Worm (Caenorhabditis elegans) whole organism, L4 larva: ENCODE measurements around the gene F52H2.3.
A peak's percentile ranks its signal among the peaks of the same experiment; 100 is the strongest.

Experiments used
- F10B5.3 ChIP-seq: sonication (generic microtip); optimal IDR thresholded peaks from 2 replicates; lab custom pipeline; 2016; ENCODE audit warnings: mild to moderate bottlenecking, missing genetic modification characterization, missing compliant biosample characterization
- T20F7.1 ChIP-seq: fragments of 200-800 bp; sonication (Bioruptor generic); optimal IDR thresholded peaks from 2 replicates; lab custom pipeline; 2018; ENCODE audit warnings: mild to moderate bottlenecking, missing genetic modification characterization, missing compliant biosample characterization
- T26A8.4 ChIP-seq: fragments of 200-800 bp; sonication (Bioruptor generic); IDR thresholded peaks from 2 replicates; pipeline ENCODE4 v1.3.6; 2022; ENCODE audit warnings: missing genetic modification characterization, missing compliant biosample characterization
- Y105C5A.15 ChIP-seq: fragments of 200-800 bp; sonication (Bioruptor generic); IDR thresholded peaks from 2 replicates; pipeline ENCODE4 v1.3.6; 2022; ENCODE audit warnings: missing genetic modification characterization, missing compliant biosample characterization
- Y5F2A.4 ChIP-seq: fragments of 200-800 bp; sonication (Bioruptor generic); optimal IDR thresholded peaks from 2 replicates; lab custom pipeline; 2018; ENCODE audit warnings: mild to moderate bottlenecking, missing genetic modification characterization, missing compliant biosample characterization
- Y75B8A.6 ChIP-seq: fragments of 200-800 bp; sonication (Bioruptor generic); IDR thresholded peaks from 2 replicates; pipeline ENCODE4 v1.3.6; 2022; ENCODE audit warnings: missing genetic modification reagents, missing genetic modification characterization, missing compliant biosample characterization
- aha-1 ChIP-seq: fragments of 150-350 bp; peaks from one replicate; lab custom pipeline; 2014; ENCODE audit warnings: missing biosample characterization, missing genetic modification characterization
- aly-2 ChIP-seq: sonication (generic microtip); optimal IDR thresholded peaks from 2 replicates; lab custom pipeline; 2018; ENCODE audit warnings: missing biosample characterization, missing genetic modification characterization
- ceh-20 ChIP-seq: fragments of 200-800 bp; sonication (Bioruptor generic); IDR thresholded peaks from 2 replicates; pipeline ENCODE4 v1.3.6; 2022; ENCODE audit warnings: missing genetic modification reagents, missing genetic modification characterization, missing compliant biosample characterization
- cey-2 ChIP-seq: sonication (generic microtip); optimal IDR thresholded peaks from 3 replicates; lab custom pipeline; 2017; ENCODE audit warnings: missing genetic modification characterization, mild to moderate bottlenecking, missing compliant biosample characterization, antibody characterized with exemption, borderline replicate concordance; ENCODE audit not compliant: insufficient read depth
- daf-16 ChIP-seq, 3 experiments: sonication (generic microtip); optimal IDR thresholded peaks; 2 replicates each; lab custom pipeline; 2016 to 2017; ENCODE audit warnings: missing genetic modification characterization in 3 of 3, missing genetic modification reagents in 3 of 3, mild to moderate bottlenecking in 2 of 3, missing compliant biosample characterization in 2 of 3, missing biosample characterization in 1 of 3, moderate library complexity in 1 of 3
- daf-8 ChIP-seq: fragments of 200-800 bp; sonication (Bioruptor generic); IDR thresholded peaks from 2 replicates; pipeline ENCODE4 v1.3.6; 2022; ENCODE audit warnings: missing genetic modification characterization, missing compliant biosample characterization
- dmd-6 ChIP-seq: fragments of 200-800 bp; sonication (Bioruptor generic); IDR thresholded peaks from 2 replicates; pipeline ENCODE4 v1.3.6; 2022; ENCODE audit warnings: missing genetic modification reagents, missing genetic modification characterization, missing compliant biosample characterization
- dmd-9 ChIP-seq: fragments of 200-800 bp; sonication (Bioruptor generic); IDR thresholded peaks from 2 replicates; pipeline ENCODE4 v1.3.6; 2022; ENCODE audit warnings: missing genetic modification reagents, missing genetic modification characterization, missing compliant biosample characterization
- dpl-1 ChIP-seq: fragments of 150-350 bp; optimal IDR thresholded peaks from 2 replicates; lab custom pipeline; 2014; ENCODE audit warnings: missing biosample characterization, missing genetic modification reagents, missing genetic modification characterization
- duxl-1 ChIP-seq: sonication (generic microtip); optimal IDR thresholded peaks from 2 replicates; lab custom pipeline; 2016; ENCODE audit warnings: mild to moderate bottlenecking, missing genetic modification characterization, moderate library complexity, missing compliant biosample characterization; ENCODE audit not compliant: poor library complexity
- dve-1 ChIP-seq: sonication (generic microtip); optimal IDR thresholded peaks from 2 replicates; lab custom pipeline; 2017; ENCODE audit warnings: antibody characterized with exemption, mild to moderate bottlenecking, missing genetic modification characterization, missing compliant biosample characterization; ENCODE audit not compliant: insufficient read depth
- gei-8 ChIP-seq: fragments of 200-800 bp; sonication (Bioruptor generic); optimal IDR thresholded peaks from 2 replicates; lab custom pipeline; 2018; ENCODE audit warnings: mild to moderate bottlenecking, missing genetic modification characterization, missing compliant biosample characterization
- hif-1 ChIP-seq, 2 experiments: sonication (generic microtip); optimal IDR thresholded peaks; 2 replicates each; lab custom pipeline; 2016 to 2017; ENCODE audit warnings: missing compliant biosample characterization in 2 of 2, missing genetic modification characterization in 2 of 2, missing genetic modification reagents in 2 of 2, missing genotype in 2 of 2, mild to moderate bottlenecking in 1 of 2
- hlh-11 ChIP-seq: fragments of 200-800 bp; sonication (Bioruptor generic); optimal IDR thresholded peaks from 2 replicates; lab custom pipeline; 2018; ENCODE audit warnings: mild to moderate bottlenecking, missing genetic modification characterization, missing compliant biosample characterization
- hlh-30 ChIP-seq: sonication (generic microtip); optimal IDR thresholded peaks from 2 replicates; lab custom pipeline; 2017; ENCODE audit warnings: antibody characterized with exemption, mild to moderate bottlenecking, missing genetic modification characterization, missing compliant biosample characterization; ENCODE audit not compliant: insufficient read depth
- hmg-1.1 ChIP-seq: fragments of 200-800 bp; sonication (Bioruptor generic); IDR thresholded peaks from 2 replicates; pipeline ENCODE4 v1.3.6; 2022; ENCODE audit warnings: missing genetic modification reagents, missing genetic modification characterization, missing compliant biosample characterization
- lim-7 ChIP-seq: fragments of 200-800 bp; sonication (Bioruptor generic); IDR thresholded peaks from 2 replicates; pipeline ENCODE4 v1.3.6; 2022; ENCODE audit warnings: missing genetic modification characterization, missing compliant biosample characterization
- lin-29 ChIP-seq: fragments of 200-800 bp; sonication (Bioruptor generic); IDR thresholded peaks from 2 replicates; pipeline ENCODE4 v1.3.6; 2022; ENCODE audit warnings: missing genetic modification reagents, missing genetic modification characterization, missing compliant biosample characterization
- lin-39 ChIP-seq: fragments of 150-350 bp; optimal IDR thresholded peaks from 2 replicates; lab custom pipeline; 2014; ENCODE audit warnings: missing biosample characterization, missing genetic modification reagents, missing genetic modification characterization
- lir-3 ChIP-seq: sonication (generic microtip); optimal IDR thresholded peaks from 2 replicates; lab custom pipeline; 2016; ENCODE audit warnings: mild to moderate bottlenecking, missing genetic modification characterization, missing compliant biosample characterization
- lsy-2 ChIP-seq, 2 experiments: fragments of 150-350 bp in 1 of 2; sonication (generic microtip) in 1 of 2; optimal IDR thresholded peaks; 2 replicates each; lab custom pipeline; 2014 to 2017; ENCODE audit warnings: missing biosample characterization in 2 of 2, missing genetic modification characterization in 2 of 2
- mep-1 ChIP-seq: fragments of 150-350 bp; sonication (generic microtip); optimal IDR thresholded peaks from 3 replicates; lab custom pipeline; 2014; ENCODE audit warnings: missing biosample characterization, missing genetic modification characterization
- mes-2 ChIP-seq: sonication (generic microtip); optimal IDR thresholded peaks from 2 replicates; lab custom pipeline; 2016; ENCODE audit warnings: missing genotype, mild to moderate bottlenecking, missing genetic modification characterization, missing compliant biosample characterization; ENCODE audit not compliant: poor library complexity, severe bottlenecking
- mxl-2 ChIP-seq: fragments of 200-800 bp; sonication (Bioruptor generic); conservative IDR thresholded peaks from 2 replicates; pipeline ENCODE4 v1.3.6; 2022; ENCODE audit warnings: missing genetic modification reagents, missing genetic modification characterization, missing compliant biosample characterization
- nhr-11 ChIP-seq: fragments of 150-350 bp; optimal IDR thresholded peaks from 2 replicates; lab custom pipeline; 2014; ENCODE audit warnings: missing biosample characterization, missing genetic modification characterization
- nhr-237 ChIP-seq: sonication (generic microtip); optimal IDR thresholded peaks from 2 replicates; lab custom pipeline; 2017; ENCODE audit warnings: missing biosample characterization, missing genetic modification characterization
- nhr-25 ChIP-seq: sonication (generic microtip); optimal IDR thresholded peaks from 2 replicates; lab custom pipeline; 2017; ENCODE audit warnings: missing genetic modification characterization, mild to moderate bottlenecking, missing compliant biosample characterization, antibody characterized with exemption, moderate library complexity, borderline replicate concordance; ENCODE audit not compliant: insufficient read depth
- nhr-48 ChIP-seq: sonication (generic microtip); optimal IDR thresholded peaks from 2 replicates; lab custom pipeline; 2016; ENCODE audit warnings: mild to moderate bottlenecking, missing genetic modification characterization, missing compliant biosample characterization
- nhr-77 ChIP-seq: fragments of 150-350 bp; optimal IDR thresholded peaks from 2 replicates; lab custom pipeline; 2014; ENCODE audit warnings: missing biosample characterization, missing genetic modification characterization
- pqm-1 ChIP-seq: sonication (generic microtip); optimal IDR thresholded peaks from 2 replicates; lab custom pipeline; 2017; ENCODE audit warnings: missing biosample characterization, missing genetic modification characterization
- rbr-2 ChIP-seq: sonication (generic microtip); optimal IDR thresholded peaks from 2 replicates; lab custom pipeline; 2016; ENCODE audit warnings: missing genotype, missing genetic modification characterization, missing compliant biosample characterization
- saeg-2 ChIP-seq: fragments of 200-800 bp; sonication (Bioruptor generic); IDR thresholded peaks from 2 replicates; pipeline ENCODE4 v1.3.6; 2022; ENCODE audit warnings: missing genetic modification reagents, missing genetic modification characterization, missing compliant biosample characterization
- sdz-12 ChIP-seq: fragments of 200-800 bp; sonication (Bioruptor generic); optimal IDR thresholded peaks from 2 replicates; lab custom pipeline; 2018; ENCODE audit warnings: mild to moderate bottlenecking, missing genetic modification characterization, missing compliant biosample characterization
- set-16 ChIP-seq: fragments of 200-800 bp; sonication (Bioruptor generic); IDR thresholded peaks from 2 replicates; pipeline ENCODE4 v1.3.6; 2022; ENCODE audit warnings: missing genetic modification reagents, missing genetic modification characterization, missing compliant biosample characterization
- snpc-1.2 ChIP-seq: fragments of 200-800 bp; sonication (Bioruptor generic); IDR thresholded peaks from 2 replicates; pipeline ENCODE4 v1.3.6; 2022; ENCODE audit warnings: missing genetic modification reagents, missing genetic modification characterization, missing compliant biosample characterization
- spr-1 ChIP-seq: sonication (generic microtip); optimal IDR thresholded peaks from 2 replicates; lab custom pipeline; 2016; ENCODE audit warnings: mild to moderate bottlenecking, missing genetic modification characterization, missing compliant biosample characterization
- spr-3 ChIP-seq: fragments of 200-800 bp; sonication (Bioruptor generic); optimal IDR thresholded peaks from 2 replicates; lab custom pipeline; 2018; ENCODE audit warnings: mild to moderate bottlenecking, missing genetic modification characterization, missing compliant biosample characterization
- unc-130 ChIP-seq: sonication (generic microtip); optimal IDR thresholded peaks from 2 replicates; lab custom pipeline; 2016; ENCODE audit warnings: missing genetic modification reagents, missing genetic modification characterization, missing compliant biosample characterization
- unc-39 ChIP-seq: sonication (generic microtip); optimal IDR thresholded peaks from 2 replicates; lab custom pipeline; 2017; ENCODE audit warnings: missing biosample characterization, missing genetic modification characterization
- unc-62 ChIP-seq, 3 experiments: fragments of 150-350 bp in 1 of 3; sonication (generic microtip); optimal IDR thresholded peaks in 2 of 3; peaks in 1 of 3; 1 replicate in 1 of 3; 2 replicates in 2 of 3; lab custom pipeline; 2014 to 2017; ENCODE audit warnings: missing biosample characterization in 3 of 3, missing genetic modification characterization in 3 of 3, missing genetic modification reagents in 3 of 3, missing genotype in 1 of 3
- zip-2 ChIP-seq: fragments of 150-350 bp; optimal IDR thresholded peaks from 2 replicates; lab custom pipeline; 2014; ENCODE audit warnings: missing biosample characterization, missing genetic modification characterization

The F52H2.3 gene

ce11 chrX:2559979-2560378 lies 19.1 kb upstream of the F52H2.3 start, which contains the start of gene F52H2.5:
Gene F52H2.5, minus strand, starts transcription at chrX:2560079.
- TF ChIP-seq lin-29 (GFP tag; lab: Robert Waterston, UW) (no peak), nhr-25 (no peak), snpc-1.2 (no peak), Y105C5A.15 (GFP tag; lab: Robert Waterston, UW) (no peak), dmd-9 (GFP tag; lab: Robert Waterston, UW) (no peak), hif-1 (tag; optimal IDR thresholded peaks at IDR 0.05; lab: Kevin White, UChicago) (no peak), pqm-1 (no peak), ceh-20 (GFP tag; lab: Robert Waterston, UW) (no peak), mxl-2 (GFP tag; lab: Robert Waterston, UW) (no peak), sdz-12 (GFP tag; lab: Kevin White, UChicago) (no peak), aly-2 (tag; lab: Kevin White, UChicago) (no peak), daf-8 (GFP tag; lab: Robert Waterston, UW) (no peak), Y5F2A.4 (GFP tag; lab: Kevin White, UChicago) (no peak), aha-1 (tag; lab: Kevin White, UChicago) (no peak), mep-1 (no peak), lin-39 (no peak)
- TF ChIP-seq, all 104 proteins: peak for 0

DNA sequence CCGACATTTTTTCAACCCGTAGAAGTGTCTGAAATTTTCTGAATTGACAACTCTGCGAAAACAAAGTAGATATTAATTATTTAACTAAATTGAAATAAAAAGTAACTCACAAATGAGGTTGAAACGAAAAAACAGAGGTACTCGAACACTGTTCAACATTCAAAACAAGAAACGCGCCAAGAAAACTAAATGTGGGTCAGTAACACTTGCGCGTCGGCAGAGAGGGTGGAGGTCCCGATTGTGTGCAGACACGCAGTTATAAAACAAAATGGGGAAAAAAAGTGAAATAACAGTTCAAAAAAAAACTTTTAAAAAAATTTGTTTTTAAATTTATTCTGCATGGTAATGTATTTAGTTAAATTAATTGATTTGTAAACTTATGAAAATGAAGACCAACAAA lies 18.5 kb upstream of the F52H2.3 start:
- TF ChIP-seq lsy-2 (tag; optimal IDR thresholded peaks at IDR 0.05; lab: Kevin White, UChicago) (peak in 1 of 2 experiments; percentile 75), nhr-11 (no peak), hlh-11 (tag; lab: Kevin White, UChicago) (peak; percentile 50), unc-39 (tag; lab: Kevin White, UChicago) (no peak), dpl-1 (GFP tag; lab: Kevin White, UChicago) (peak; percentile 57), dve-1 (tag; lab: Kevin White, UChicago) (peak; percentile 36), Y5F2A.4 (GFP tag; lab: Kevin White, UChicago) (no peak), hlh-30 (peak; percentile 42), spr-3 (GFP tag; lab: Kevin White, UChicago) (no peak), lim-7 (GFP tag; lab: Robert Waterston, UW) (no peak), set-16 (GFP tag; lab: Robert Waterston, UW) (no peak), mxl-2 (GFP tag; lab: Robert Waterston, UW) (no peak), lir-3 (tag; lab: Kevin White, UChicago) (no peak), snpc-1.2 (no peak), cey-2 (tag; lab: Kevin White, UChicago) (no peak), duxl-1 (no peak), aha-1 (tag; lab: Kevin White, UChicago) (peak; percentile 33), dmd-6 (GFP tag; lab: Robert Waterston, UW) (no peak), saeg-2 (GFP tag; lab: Robert Waterston, UW) (no peak), F10B5.3 (tag; lab: Kevin White, UChicago) (no peak), zip-2 (tag; lab: Kevin White, UChicago) (no peak), T20F7.1 (GFP tag; lab: Kevin White, UChicago) (no peak), unc-130 (no peak), mep-1 (peak; percentile 80), nhr-25 (peak; percentile 6), daf-16 (GFP tag; optimal IDR thresholded peaks at IDR 0.05; lab: Kevin White, UChicago) (no peak), daf-16 (tag; optimal IDR thresholded peaks at IDR 0.05; lab: Kevin White, UChicago) (peak; percentile 20), nhr-237 (no peak), Y75B8A.6 (no peak), rbr-2 (tag; lab: Kevin White, UChicago) (peak; percentile 59), mes-2 (tag; lab: Kevin White, UChicago) (peak; percentile 76), nhr-77 (tag; lab: Kevin White, UChicago) (peak; percentile 41), spr-1 (tag; lab: Kevin White, UChicago) (no peak), unc-62 (GFP tag; optimal IDR thresholded peaks at IDR 0.05 in 1 of 2; lab: Kevin White, UChicago) (peak in 1 of 2 experiments; percentile 33), unc-62 (tag; optimal IDR thresholded peaks at IDR 0.05; lab: Kevin White, UChicago) (no peak), nhr-48 (no peak), hmg-1.1 (GFP tag; lab: Robert Waterston, UW) (peak; percentile 35; the same call in 1 of the 2 replicates), gei-8 (no peak), T26A8.4 (GFP tag; lab: Robert Waterston, UW) (no peak)
